Fruit fly (Drosophila melanogaster) whole organism, embryonic: ENCODE results near the gene CG16789.
A peak's percentile ranks its signal among the peaks of the same experiment; 100 is the strongest.

Experiments
- CG10209 ChIP-seq: fragments of 200-800 bp; sonication (Bioruptor generic); optimal IDR thresholded peaks from 3 replicates; lab custom pipeline; 2017; ENCODE audit warnings: missing biosample characterization, mild to moderate bottlenecking, missing genetic modification characterization, missing genetic modification reagents
- CG10321 ChIP-seq: fragments of 200-800 bp; sonication (Bioruptor generic); IDR thresholded peaks from 2 replicates; pipeline ENCODE4 v1.3.6; 2022; ENCODE audit warnings: missing biosample characterization, missing genetic modification characterization
- CG12155 ChIP-seq: fragments of 200-800 bp; sonication (Bioruptor generic); optimal IDR thresholded peaks from 3 replicates; lab custom pipeline; 2016; ENCODE audit warnings: missing biosample characterization, missing genetic modification characterization
- CG13624 ChIP-seq: fragments of 200-800 bp; sonication (Bioruptor generic); optimal IDR thresholded peaks from 2 replicates; lab custom pipeline; 2016; ENCODE audit warnings: missing biosample characterization, missing genetic modification characterization
- CG14050 ChIP-seq: fragments of 200-800 bp; sonication (Bioruptor generic); IDR thresholded peaks from 3 replicates; pipeline ENCODE4 v1.3.6; 2022; ENCODE audit warnings: missing biosample characterization, missing genetic modification characterization
- CG14441 ChIP-seq: fragments of 200-800 bp; sonication (Bioruptor generic); IDR thresholded peaks from 2 replicates; pipeline ENCODE4 v1.3.6; 2022; ENCODE audit warnings: missing biosample characterization, missing genetic modification characterization
- CG15269 ChIP-seq: fragments of 200-800 bp; sonication (Bioruptor generic); optimal IDR thresholded peaks from 2 replicates; lab custom pipeline; 2018; ENCODE audit warnings: missing biosample characterization, mild to moderate bottlenecking, missing genetic modification characterization, moderate library complexity
- CG15479 ChIP-seq: fragments of 200-800 bp; sonication (Bioruptor generic); optimal IDR thresholded peaks from 3 replicates; lab custom pipeline; 2019; ENCODE audit warnings: missing biosample characterization, mild to moderate bottlenecking, missing genetic modification characterization, moderate library complexity
- CG18262 ChIP-seq: fragments of 200-800 bp; optimal IDR thresholded peaks from 3 replicates; lab custom pipeline; 2019; ENCODE audit warnings: missing biosample characterization, mild to moderate bottlenecking, missing genetic modification characterization, moderate library complexity
- CG18476 ChIP-seq: fragments of 200-800 bp; sonication (Bioruptor generic); optimal IDR thresholded peaks from 2 replicates; lab custom pipeline; 2016; ENCODE audit warnings: missing biosample characterization, mild to moderate bottlenecking, missing genetic modification characterization
- CG34224 ChIP-seq: fragments of 200-800 bp; sonication (Bioruptor generic); IDR thresholded peaks from 3 replicates; pipeline ENCODE4 v1.3.6; 2022; ENCODE audit warnings: missing biosample characterization, missing genetic modification characterization; ENCODE audit not compliant: partially characterized antibody
- CG4328 ChIP-seq: fragments of 200-800 bp; sonication (Bioruptor generic); optimal IDR thresholded peaks from 3 replicates; lab custom pipeline; 2017; ENCODE audit warnings: missing biosample characterization, missing genetic modification reagents, missing genetic modification characterization
- CG4360 ChIP-seq: fragments of 200-800 bp; sonication (Bioruptor generic); IDR thresholded peaks from 2 replicates; pipeline ENCODE4 v1.3.6; 2022; ENCODE audit warnings: missing biosample characterization, missing genetic modification characterization
- CG4820 ChIP-seq: fragments of 200-800 bp; sonication (Bioruptor generic); optimal IDR thresholded peaks from 3 replicates; lab custom pipeline; 2016; ENCODE audit warnings: missing biosample characterization, missing genetic modification characterization
- CG4854 ChIP-seq: fragments of 200-800 bp; sonication (Bioruptor generic); optimal IDR thresholded peaks from 2 replicates; lab custom pipeline; 2016; ENCODE audit warnings: missing biosample characterization, missing genetic modification characterization, inconsistent platforms
- CG7928 ChIP-seq: fragments of 200-800 bp; sonication (Bioruptor generic); optimal IDR thresholded peaks from 2 replicates; lab custom pipeline; 2017; ENCODE audit warnings: missing biosample characterization, mild to moderate bottlenecking, missing genetic modification characterization
- CG8089 ChIP-seq: fragments of 200-800 bp; sonication (Bioruptor generic); optimal IDR thresholded peaks from 3 replicates; lab custom pipeline; 2016; ENCODE audit warnings: missing biosample characterization, missing genetic modification characterization
- CkIIα-i1 ChIP-seq: fragments of 200-800 bp; sonication (Bioruptor generic); IDR thresholded peaks from 2 replicates; pipeline ENCODE4 v1.3.6; 2022; ENCODE audit warnings: missing biosample characterization, missing genetic modification characterization
- D19B ChIP-seq: fragments of 200-800 bp; sonication (Bioruptor generic); optimal IDR thresholded peaks from 2 replicates; lab custom pipeline; 2017; ENCODE audit warnings: missing biosample characterization, mild to moderate bottlenecking, missing genetic modification characterization
- Drgx ChIP-seq: fragments of 200-800 bp; sonication (Bioruptor generic); IDR thresholded peaks from 2 replicates; pipeline ENCODE4 v1.3.6; 2022; ENCODE audit warnings: missing biosample characterization, missing genetic modification characterization
- E2f2 ChIP-seq: fragments of 200-800 bp; sonication (Bioruptor generic); IDR thresholded peaks from 2 replicates; pipeline ENCODE4 v1.3.6; 2022; ENCODE audit warnings: missing biosample characterization, missing genetic modification characterization
- Elba2 ChIP-seq: fragments of 200-800 bp; sonication (Bioruptor generic); optimal IDR thresholded peaks from 3 replicates; lab custom pipeline; 2016; ENCODE audit warnings: missing biosample characterization, missing genetic modification characterization
- HHEX ChIP-seq: fragments of 200-800 bp; sonication (Bioruptor generic); optimal IDR thresholded peaks from 3 replicates; lab custom pipeline; 2017; ENCODE audit warnings: missing biosample characterization, mild to moderate bottlenecking, missing genetic modification characterization, missing genetic modification reagents
- HLH3B ChIP-seq: fragments of 200-800 bp; sonication (Bioruptor generic); IDR thresholded peaks from 2 replicates; pipeline ENCODE4 v1.3.6; 2022; ENCODE audit warnings: missing biosample characterization, missing genetic modification characterization
- HLH4C ChIP-seq: fragments of 200-800 bp; sonication (Bioruptor generic); IDR thresholded peaks from 3 replicates; pipeline ENCODE4 v1.3.6; 2022; ENCODE audit warnings: missing biosample characterization, missing genetic modification characterization; ENCODE audit not compliant: partially characterized antibody
- HmgZ ChIP-seq: fragments of 200-800 bp; sonication (Bioruptor generic); optimal IDR thresholded peaks from 2 replicates; lab custom pipeline; 2018; ENCODE audit warnings: missing biosample characterization, mild to moderate bottlenecking, missing genetic modification characterization
- MBD-R2 ChIP-seq: fragments of 200-800 bp; sonication (Bioruptor generic); IDR thresholded peaks from 2 replicates; pipeline ENCODE4 v1.3.6; 2022; ENCODE audit warnings: missing biosample characterization, missing genetic modification characterization
- Mes4 ChIP-seq: fragments of 200-800 bp; sonication (Bioruptor generic); optimal IDR thresholded peaks from 2 replicates; lab custom pipeline; 2016; ENCODE audit warnings: missing biosample characterization, missing genetic modification characterization
- Sry-δ ChIP-seq: fragments of 200-800 bp; sonication (Bioruptor generic); optimal IDR thresholded peaks from 2 replicates; lab custom pipeline; 2016; ENCODE audit warnings: missing biosample characterization, missing genetic modification characterization
- Stat92E ChIP-seq, 3 experiments: fragments of >200 bp in 2 of 3; fragments of 200-800 bp in 1 of 3; sonication (Bioruptor generic) in 1 of 3; optimal IDR thresholded peaks; 2 replicates each; lab custom pipeline; 2017 to 2019; ENCODE audit warnings: missing biosample characterization in 3 of 3, missing genetic modification characterization in 3 of 3, mild to moderate bottlenecking in 1 of 3, moderate library complexity in 1 of 3
- Taf1 ChIP-seq: fragments of 200-800 bp; sonication (Bioruptor generic); IDR thresholded peaks from 2 replicates; pipeline ENCODE4 v1.3.6; 2022; ENCODE audit warnings: missing biosample characterization, missing genetic modification characterization
- Xbp1 ChIP-seq: fragments of 200-800 bp; sonication (Bioruptor generic); optimal IDR thresholded peaks from 3 replicates; lab custom pipeline; 2016; ENCODE audit warnings: missing biosample characterization, mild to moderate bottlenecking, missing genetic modification characterization
- abd-A ChIP-seq: fragments of 200-800 bp; sonication (Bioruptor generic); optimal IDR thresholded peaks from 3 replicates; lab custom pipeline; 2019; ENCODE audit warnings: missing biosample characterization, mild to moderate bottlenecking, missing genetic modification characterization, moderate library complexity
- bab2 ChIP-seq: fragments of 200-800 bp; sonication (Bioruptor generic); optimal IDR thresholded peaks from 2 replicates; lab custom pipeline; 2016; ENCODE audit warnings: missing biosample characterization, missing genetic modification characterization
- chinmo ChIP-seq: fragments of 200-800 bp; sonication (Bioruptor generic); IDR thresholded peaks from 4 replicates; pipeline ENCODE4 v1.3.6; 2022; ENCODE audit warnings: missing biosample characterization, missing genetic modification characterization; ENCODE audit not compliant: partially characterized antibody
- corto ChIP-seq: fragments of 200-800 bp; sonication (Bioruptor generic); optimal IDR thresholded peaks from 2 replicates; lab custom pipeline; 2016; ENCODE audit warnings: missing biosample characterization, mild to moderate bottlenecking, missing genetic modification characterization, moderate library complexity
- fu2 ChIP-seq: fragments of 200-800 bp; sonication (Bioruptor generic); optimal IDR thresholded peaks from 2 replicates; lab custom pipeline; 2016; ENCODE audit warnings: missing biosample characterization, missing genetic modification characterization
- gsb ChIP-seq: fragments of 200-800 bp; sonication (Bioruptor generic); IDR thresholded peaks from 2 replicates; pipeline ENCODE4 v1.3.6; 2022; ENCODE audit warnings: missing biosample characterization, missing genetic modification characterization
- ham ChIP-seq: fragments of 200-800 bp; sonication (Bioruptor generic); IDR thresholded peaks from 2 replicates; pipeline ENCODE4 v1.3.6; 2022; ENCODE audit warnings: missing biosample characterization, missing genetic modification characterization
- nerfin-2 ChIP-seq: fragments of 200-800 bp; sonication (Bioruptor generic); IDR thresholded peaks from 2 replicates; pipeline ENCODE4 v1.3.6; 2022; ENCODE audit warnings: missing biosample characterization, missing genetic modification characterization; ENCODE audit not compliant: partially characterized antibody
- otp ChIP-seq: fragments of 200-800 bp; sonication (Bioruptor generic); IDR thresholded peaks from 3 replicates; pipeline ENCODE4, ENCODE4 v1.3.6; 2022; ENCODE audit warnings: missing biosample characterization, missing genetic modification characterization
- ssp ChIP-seq: fragments of 200-800 bp; sonication (Bioruptor generic); IDR thresholded peaks from 2 replicates; pipeline ENCODE4 v1.3.6; 2022; ENCODE audit warnings: missing biosample characterization, missing genetic modification characterization
- stc ChIP-seq: fragments of 200-800 bp; sonication (Bioruptor generic); IDR thresholded peaks from 2 replicates; pipeline ENCODE4 v1.3.6; 2022; ENCODE audit warnings: missing biosample characterization, missing genetic modification characterization
- trh ChIP-seq: fragments of 200-800 bp; sonication (Bioruptor generic); optimal IDR thresholded peaks from 2 replicates; lab custom pipeline; 2016; ENCODE audit warnings: missing biosample characterization, missing genetic modification characterization
- wdn ChIP-seq: fragments of 200-800 bp; sonication (Bioruptor generic); IDR thresholded peaks from 2 replicates; pipeline ENCODE4 v1.3.6; 2022; ENCODE audit warnings: missing biosample characterization, missing genetic modification characterization

CG16789 gene

DNA sequence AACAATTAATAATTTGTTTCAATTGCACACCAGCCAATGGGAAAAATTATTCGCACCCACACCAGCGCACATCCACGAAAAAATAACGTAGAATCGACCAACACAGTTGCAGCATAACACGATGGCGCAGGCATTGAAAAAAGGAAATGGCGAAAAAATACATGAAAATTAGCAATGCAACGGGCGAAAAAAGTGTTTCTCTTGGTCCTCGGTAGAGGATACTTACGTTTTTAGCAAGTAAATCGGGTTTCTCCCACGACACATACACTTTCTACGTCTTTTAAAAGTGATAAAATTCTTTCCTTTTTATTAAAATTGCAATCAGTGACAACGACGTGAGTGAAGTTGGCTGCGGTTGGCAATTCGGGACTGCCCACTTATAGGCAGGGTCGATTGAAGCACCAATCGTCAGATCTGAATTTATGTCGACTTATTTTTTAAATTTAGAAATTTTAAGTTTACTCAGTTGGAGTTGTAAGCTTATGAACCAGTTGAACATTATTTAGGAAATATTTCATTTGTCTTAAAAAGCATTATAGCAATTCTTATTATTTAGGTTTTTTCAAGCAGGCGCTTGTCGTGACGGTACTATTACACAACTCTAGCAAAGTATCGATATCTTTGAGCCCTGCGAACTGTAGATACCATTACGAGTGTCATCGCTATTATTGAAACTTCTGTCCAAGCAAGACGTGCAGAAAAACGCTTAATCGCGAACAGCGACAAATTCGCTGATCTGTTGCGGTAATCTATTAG lies 11.6 kb downstream of the CG16789 start, which contains the start of the genes Kap-alpha3 and Son (continued):
- TF ChIP-seq Mes4 (peak; percentile 96), CG15269 (tag; lab: Kevin White, UChicago) (peak; percentile 89), MBD-R2 (GFP tag; lab: Robert Waterston, UW) (peak; percentile 67; the same call in 1 of the 2 replicates), CG34224 (GFP tag; lab: Robert Waterston, UW) (peak; percentile 82), CG10209 (GFP tag; lab: Kevin White, UChicago) (peak; percentile 93), CG8089 (GFP tag; lab: Kevin White, UChicago) (peak; percentile 93), Stat92E (GFP tag; optimal IDR thresholded peaks at IDR 0.05; lab: Kevin White, UChicago) (peak in 1 of 3 experiments; percentile 60), CG18476 (GFP tag; lab: Kevin White, UChicago) (peak; percentile 91), corto (GFP tag; lab: Kevin White, UChicago) (peak; percentile 29), abd-A (no peak), HHEX (peak; percentile 94), fu2 (peak; percentile 95), HLH3B (GFP tag; lab: Robert Waterston, UW) (peak; percentile 85), HLH4C (GFP tag; lab: Robert Waterston, UW) (peak; percentile 75), gsb (GFP tag; lab: Robert Waterston, UW) (peak; percentile 68), Drgx (GFP tag; lab: Robert Waterston, UW) (peak; percentile 47; the same call in 1 of the 2 replicates), Elba2 (GFP tag; lab: Kevin White, UChicago) (peak; percentile 5), otp (GFP tag; lab: Robert Waterston, UW) (peak; percentile 82; the same call in 2 of the 3 replicates), CkIIα-i1 (GFP tag; lab: Robert Waterston, UW) (no peak), nerfin-2 (GFP tag; lab: Robert Waterston, UW) (peak; percentile 65), CG14050 (peak; percentile 74), CG4854 (GFP tag; lab: Kevin White, UChicago) (peak; percentile 94), CG13624 (GFP tag; lab: Kevin White, UChicago) (peak; percentile 98), CG10321 (peak; percentile 72), CG4820 (GFP tag; lab: Kevin White, UChicago) (peak; percentile 88), HmgZ (peak; percentile 95), CG15479 (GFP tag; lab: Kevin White, UChicago) (peak; percentile 56), Sry-δ (GFP tag; lab: Kevin White, UChicago) (peak; percentile 98), Taf1 (GFP tag; lab: Robert Waterston, UW) (peak; percentile 60; the same call in 1 of the 2 replicates), CG4360 (no peak), CG4328 (GFP tag; lab: Kevin White, UChicago) (peak; percentile 97), stc (GFP tag; lab: Robert Waterston, UW) (peak; percentile 83), Xbp1 (GFP tag; lab: Kevin White, UChicago) (peak; percentile 93), CG12155 (GFP tag; lab: Kevin White, UChicago) (peak; percentile 89), trh (peak; percentile 88), E2f2 (GFP tag; lab: Robert Waterston, UW) (peak; percentile 72), bab2 (peak; percentile 92), CG7928 (GFP tag; lab: Kevin White, UChicago) (peak; percentile 72), CG18262 (tag; lab: Kevin White, UChicago) (peak; percentile 84), ssp (peak; percentile 84), ham (GFP tag; lab: Robert Waterston, UW) (peak; percentile 63; the same call in 1 of the 2 replicates), chinmo (GFP tag; lab: Robert Waterston, UW) (0 out of 4 replicates have a peak, but pooled peaks have one; percentile 69), wdn (peak; percentile 74; the same call in 1 of the 2 replicates), CG14441 (GFP tag; lab: Robert Waterston, UW) (peak; percentile 87), D19B (GFP tag; lab: Kevin White, UChicago) (peak; percentile 81)
